1 fruit fly cellular context compared by ENCODE assay signal in genomic region chr3L:12037449-12038163, dm6.
TF ChIP-seq lines count a peak whose summit lies in the region.

No protein-coding gene starts in this region.

TF ChIP-seq in whole organism, embryonic, 481 proteins besides CTCF, POLR2A, EP300 and RAD21 (continued from another document and continues in another):
- TF ChIP-seq ham (GFP tag; IDR thresholded peaks at IDR 0.05; lab: Robert Waterston, UW) (no peak), Oaz (GFP tag; IDR thresholded peaks at IDR 0.05; lab: Robert Waterston, UW) (no peak), Nf-YB (GFP tag; optimal IDR thresholded peaks at IDR 0.05; lab: Kevin White, UChicago) (peak; percentile 15), Ravus (GFP tag; IDR thresholded peaks at IDR 0.05; lab: Robert Waterston, UW) (no peak; the same call in 1 of the 2 replicates), ftz-f1 (GFP tag; optimal IDR thresholded peaks at IDR 0.05; lab: Kevin White, UChicago) (no peak), Ssrp (tag; optimal IDR thresholded peaks at IDR 0.05; lab: Kevin White, UChicago) (peak; percentile 15), HmgD (GFP tag; optimal IDR thresholded peaks at IDR 0.05; lab: Kevin White, UChicago) (no peak), Mes4 (GFP tag; optimal IDR thresholded peaks at IDR 0.05; lab: Kevin White, UChicago) (peak; percentile 37), Gug (GFP tag; IDR thresholded peaks at IDR 0.05; lab: Robert Waterston, UW) (peak; percentile 26; the same call in 1 of the 4 replicates), CG2875 (GFP tag; optimal IDR thresholded peaks at IDR 0.05; lab: Kevin White, UChicago) (no peak), pnt (GFP tag; optimal IDR thresholded peaks at IDR 0.05; lab: Kevin White, UChicago) (no peak), en (GFP tag; optimal IDR thresholded peaks at IDR 0.05; lab: Kevin White, UChicago) (no peak), zen (tag; optimal IDR thresholded peaks at IDR 0.05; lab: Kevin White, UChicago) (no peak), ci (GFP tag; IDR thresholded peaks at IDR 0.05; lab: Robert Waterston, UW) (peak; percentile 66; the same call in 1 of the 3 replicates), grau (tag; optimal IDR thresholded peaks at IDR 0.05; lab: Kevin White, UChicago) (peak; percentile 40), CG7745 (tag; optimal IDR thresholded peaks at IDR 0.05; lab: Kevin White, UChicago) (no peak), Myb (GFP tag; optimal IDR thresholded peaks at IDR 0.05; lab: Kevin White, UChicago) (no peak), rib (GFP tag; IDR thresholded peaks at IDR 0.05; lab: Robert Waterston, UW) (no peak), Bdp1 (GFP tag; optimal IDR thresholded peaks at IDR 0.05; lab: Kevin White, UChicago) (no peak), Bteb2 (GFP tag; optimal IDR thresholded peaks at IDR 0.05; lab: Kevin White, UChicago) (no peak), CG13894 (tag; optimal IDR thresholded peaks at IDR 0.05; lab: Kevin White, UChicago) (peak; percentile 66), CG14014 (GFP tag; IDR thresholded peaks at IDR 0.05; lab: Robert Waterston, UW) (no peak), B-H1 (GFP tag; IDR thresholded peaks at IDR 0.05; lab: Robert Waterston, UW) (peak; percentile 24; the same call in 1 of the 3 replicates), Nf-YA (GFP tag; IDR thresholded peaks at IDR 0.05; lab: Robert Waterston, UW) (0 out of 2 replicates have a peak, but pooled peaks have one; percentile 24), al (GFP tag; IDR thresholded peaks at IDR 0.05; lab: Robert Waterston, UW) (peak; percentile 25; the same call in 1 of the 2 replicates), ro (GFP tag; IDR thresholded peaks at IDR 0.05; lab: Robert Waterston, UW) (peak; percentile 53), Sry-β (GFP tag; optimal IDR thresholded peaks at IDR 0.05; lab: Kevin White, UChicago) (peak; percentile 20), CG8765 (GFP tag; IDR thresholded peaks at IDR 0.05; lab: Robert Waterston, UW) (no peak), Ada2b (GFP tag; IDR thresholded peaks at IDR 0.05; lab: Robert Waterston, UW) (peak; percentile 62), CG17568 (GFP tag; optimal IDR thresholded peaks at IDR 0.05; lab: Kevin White, UChicago) (no peak), Hr3 (GFP tag; optimal IDR thresholded peaks at IDR 0.05; lab: Kevin White, UChicago) (no peak), Spps (tag; optimal IDR thresholded peaks at IDR 0.05; lab: Kevin White, UChicago) (peak; percentile 28), pb (GFP tag; optimal IDR thresholded peaks at IDR 0.05; lab: Kevin White, UChicago) (peak; percentile 0), CG8944 (GFP tag; optimal IDR thresholded peaks at IDR 0.05; lab: Kevin White, UChicago) (peak; percentile 22), CG17359 (tag; optimal IDR thresholded peaks at IDR 0.05; lab: Kevin White, UChicago) (peak; percentile 38), salm (tag; optimal IDR thresholded peaks at IDR 0.05; lab: Kevin White, UChicago) (no peak), Max (GFP tag; optimal IDR thresholded peaks at IDR 0.05; lab: Kevin White, UChicago) (peak; percentile 27), tll (GFP tag; optimal IDR thresholded peaks at IDR 0.05; lab: Kevin White, UChicago) (no peak), Hr78 (GFP tag; optimal IDR thresholded peaks at IDR 0.05; lab: Kevin White, UChicago) (no peak), cg (GFP tag; optimal IDR thresholded peaks at IDR 0.05; lab: Kevin White, UChicago) (no peak), CkIIα-i1 (GFP tag; IDR thresholded peaks at IDR 0.05; lab: Robert Waterston, UW) (no peak), Med (GFP tag; lab: Kevin White, UChicago) (peak; percentile 75), Opbp (GFP tag; IDR thresholded peaks at IDR 0.05; lab: Robert Waterston, UW; ENCODE audit: partially characterized antibody) (no peak), CG34376 (GFP tag; optimal IDR thresholded peaks at IDR 0.05; lab: Kevin White, UChicago) (no peak), CG32772 (GFP tag; IDR thresholded peaks at IDR 0.05; lab: Robert Waterston, UW) (peak; percentile 65), nerfin-2 (GFP tag; IDR thresholded peaks at IDR 0.05; lab: Robert Waterston, UW; ENCODE audit: partially characterized antibody) (no peak), tio (GFP tag; optimal IDR thresholded peaks at IDR 0.05; lab: Kevin White, UChicago) (peak; percentile 49), dati (GFP tag; IDR thresholded peaks at IDR 0.05; lab: Robert Waterston, UW) (no peak), tap (tag; optimal IDR thresholded peaks at IDR 0.05; lab: Kevin White, UChicago) (peak; percentile 59), Hey (tag; optimal IDR thresholded peaks at IDR 0.05; lab: Kevin White, UChicago) (no peak), fru (optimal IDR thresholded peaks at IDR 0.05; lab: Kevin White, UChicago) (no peak), CG42726 (GFP tag; IDR thresholded peaks at IDR 0.05; lab: Robert Waterston, UW; ENCODE audit: partially characterized antibody) (no peak), CG10565 (GFP tag; optimal IDR thresholded peaks at IDR 0.05; lab: Kevin White, UChicago) (no peak), trh (GFP tag; optimal IDR thresholded peaks at IDR 0.05; lab: Kevin White, UChicago) (no peak), CG15269 (tag; optimal IDR thresholded peaks at IDR 0.05; lab: Kevin White, UChicago) (no peak), Adf1 (GFP tag; IDR thresholded peaks at IDR 0.05; lab: Robert Waterston, UW) (no peak), cwo (GFP tag; optimal IDR thresholded peaks at IDR 0.05; lab: Kevin White, UChicago) (peak; percentile 58), slbo (GFP tag; IDR thresholded peaks at IDR 0.05; lab: Robert Waterston, UW) (peak; percentile 5; the same call in 1 of the 2 replicates), CG17385 (GFP tag; optimal IDR thresholded peaks at IDR 0.05; lab: Kevin White, UChicago) (no peak), dysf (GFP tag; IDR thresholded peaks at IDR 0.05; lab: Robert Waterston, UW) (peak; percentile 63; the same call in 2 of the 3 replicates), Hsf (GFP tag; optimal IDR thresholded peaks at IDR 0.05; lab: Kevin White, UChicago) (no peak), CG4730 (GFP tag; IDR thresholded peaks at IDR 0.05; lab: Robert Waterston, UW) (peak; percentile 38; the same call in 1 of the 2 replicates), Vsx1 (GFP tag; optimal IDR thresholded peaks at IDR 0.05; lab: Kevin White, UChicago) (no peak), schlank (tag; optimal IDR thresholded peaks at IDR 0.05; lab: Kevin White, UChicago) (no peak), CG8089 (GFP tag; optimal IDR thresholded peaks at IDR 0.05; lab: Kevin White, UChicago) (no peak), CG12236 (GFP tag; optimal IDR thresholded peaks at IDR 0.05; lab: Kevin White, UChicago) (no peak), HHEX (GFP tag; optimal IDR thresholded peaks at IDR 0.05; lab: Kevin White, UChicago) (peak; percentile 5), mld (GFP tag; IDR thresholded peaks at IDR 0.05; lab: Robert Waterston, UW; ENCODE audit: partially characterized antibody) (no peak), Poxn (GFP tag; IDR thresholded peaks at IDR 0.05; lab: Robert Waterston, UW) (no peak), run (tag; optimal IDR thresholded peaks at IDR 0.05; lab: Kevin White, UChicago) (no peak), H2.0 (GFP tag; IDR thresholded peaks at IDR 0.05; lab: Robert Waterston, UW) (0 out of 2 replicates have a peak, but pooled peaks have one; percentile 27), CG13123 (GFP tag; optimal IDR thresholded peaks at IDR 0.05; lab: Kevin White, UChicago) (no peak), B-H2 (GFP tag; optimal IDR thresholded peaks at IDR 0.05; lab: Kevin White, UChicago) (no peak), YL-1 (GFP tag; optimal IDR thresholded peaks at IDR 0.05; lab: Kevin White, UChicago) (no peak), tna (GFP tag; IDR thresholded peaks at IDR 0.05; lab: Robert Waterston, UW; ENCODE audit: partially characterized antibody) (no peak), Sry-δ (GFP tag; optimal IDR thresholded peaks at IDR 0.05; lab: Kevin White, UChicago) (peak; percentile 41), Mrtf (GFP tag; IDR thresholded peaks at IDR 0.05; lab: Robert Waterston, UW) (no peak), CG17912 (GFP tag; optimal IDR thresholded peaks at IDR 0.05; lab: Kevin White, UChicago) (no peak), E2f1 (GFP tag; IDR thresholded peaks at IDR 0.05; lab: Robert Waterston, UW) (peak; percentile 63; the same call in 1 of the 2 replicates), abd-A (tag; optimal IDR thresholded peaks at IDR 0.05; lab: Kevin White, UChicago) (peak; percentile 48), CG4282 (GFP tag; optimal IDR thresholded peaks at IDR 0.05; lab: Kevin White, UChicago) (no peak), crc (GFP tag; optimal IDR thresholded peaks at IDR 0.05; lab: Kevin White, UChicago) (no peak), Gsc (GFP tag; IDR thresholded peaks at IDR 0.05; lab: Robert Waterston, UW) (no peak), Scr (GFP tag; IDR thresholded peaks at IDR 0.05; lab: Robert Waterston, UW; ENCODE audit: partially characterized antibody) (no peak), hkb (optimal IDR thresholded peaks at IDR 0.05; lab: Kevin White, UChicago) (no peak), hkb (GFP tag; IDR thresholded peaks at IDR 0.05; lab: Robert Waterston, UW) (peak; percentile 54), dpn (GFP tag; optimal IDR thresholded peaks at IDR 0.05; lab: Kevin White, UChicago) (peak in 1 of 2 experiments; percentile 24), CG13287 (GFP tag; IDR thresholded peaks at IDR 0.05; lab: Robert Waterston, UW; ENCODE audit: partially characterized antibody) (no peak), CG10959 (GFP tag; IDR thresholded peaks at IDR 0.05; lab: Robert Waterston, UW) (peak; percentile 79), H15 (GFP tag; IDR thresholded peaks at IDR 0.05; lab: Robert Waterston, UW) (peak; percentile 63; the same call in 2 of the 3 replicates), CG8924 (tag; optimal IDR thresholded peaks at IDR 0.05; lab: Kevin White, UChicago) (peak; percentile 23), CG6813 (GFP tag; optimal IDR thresholded peaks at IDR 0.05; lab: Kevin White, UChicago) (peak; percentile 9), gcm2 (GFP tag; optimal IDR thresholded peaks at IDR 0.05; lab: Kevin White, UChicago) (no peak), ems (GFP tag; optimal IDR thresholded peaks at IDR 0.05; lab: Kevin White, UChicago) (peak; percentile 30), ap (GFP tag; IDR thresholded peaks at IDR 0.05; lab: Robert Waterston, UW) (0 out of 2 replicates have a peak, but pooled peaks have one; percentile 35), CG31441 (GFP tag; IDR thresholded peaks at IDR 0.05; lab: Robert Waterston, UW) (peak; percentile 54), CG7987 (GFP tag; optimal IDR thresholded peaks at IDR 0.05; lab: Kevin White, UChicago) (no peak), MESR4 (GFP tag; optimal IDR thresholded peaks at IDR 0.05; lab: Kevin White, UChicago) (no peak), mirr (GFP tag; optimal IDR thresholded peaks at IDR 0.05; lab: Kevin White, UChicago) (no peak), CG14050 (GFP tag; IDR thresholded peaks at IDR 0.05; lab: Robert Waterston, UW) (no peak), CG14710 (tag; optimal IDR thresholded peaks at IDR 0.05; lab: Kevin White, UChicago) (peak; percentile 77), E2f2 (GFP tag; IDR thresholded peaks at IDR 0.05; lab: Robert Waterston, UW) (peak; percentile 26; the same call in 1 of the 2 replicates), CG4328 (GFP tag; optimal IDR thresholded peaks at IDR 0.05; lab: Kevin White, UChicago) (no peak), crp (GFP tag; optimal IDR thresholded peaks at IDR 0.05; lab: Kevin White, UChicago) (no peak), Abd-B (GFP tag; optimal IDR thresholded peaks at IDR 0.05; lab: Kevin White, UChicago) (peak; percentile 31), sr (GFP tag; IDR thresholded peaks at IDR 0.05; lab: Robert Waterston, UW) (peak; percentile 81; the same call in 2 of the 3 replicates), her (GFP tag; optimal IDR thresholded peaks at IDR 0.05; lab: Kevin White, UChicago) (no peak), corto (GFP tag; optimal IDR thresholded peaks at IDR 0.05; lab: Kevin White, UChicago) (no peak), wdn (GFP tag; IDR thresholded peaks at IDR 0.05; lab: Robert Waterston, UW) (no peak), Atf3 (GFP tag; optimal IDR thresholded peaks at IDR 0.05; lab: Kevin White, UChicago) (peak; percentile 11), Mad (GFP tag; optimal IDR thresholded peaks at IDR 0.05; lab: Kevin White, UChicago) (peak; percentile 1), Bgb (GFP tag; IDR thresholded peaks at IDR 0.05; lab: Robert Waterston, UW; ENCODE audit: partially characterized antibody) (no peak), CG10366 (GFP tag; IDR thresholded peaks at IDR 0.05; lab: Robert Waterston, UW) (peak; percentile 53), h (optimal IDR thresholded peaks at IDR 0.05; lab: Kevin White, UChicago) (no peak), da (GFP tag; optimal IDR thresholded peaks at IDR 0.05; lab: Kevin White, UChicago) (no peak), sima (GFP tag; optimal IDR thresholded peaks at IDR 0.05; lab: Kevin White, UChicago) (no peak), gem (tag; optimal IDR thresholded peaks at IDR 0.05; lab: Kevin White, UChicago) (peak; percentile 35), CG13424 (tag; optimal IDR thresholded peaks at IDR 0.05; lab: Kevin White, UChicago) (no peak), CG13296 (GFP tag; optimal IDR thresholded peaks at IDR 0.05; lab: Kevin White, UChicago) (no peak), CG11723 (GFP tag; optimal IDR thresholded peaks at IDR 0.05; lab: Kevin White, UChicago) (no peak), CG3281 (GFP tag; optimal IDR thresholded peaks at IDR 0.05; lab: Kevin White, UChicago) (peak; percentile 66), otp (GFP tag; IDR thresholded peaks at IDR 0.05; lab: Robert Waterston, UW) (0 out of 3 replicates have a peak, but pooled peaks have one; percentile 27), Chrac-16 (GFP tag; optimal IDR thresholded peaks at IDR 0.05; lab: Kevin White, UChicago) (peak; percentile 5), zfh2 (GFP tag; optimal IDR thresholded peaks at IDR 0.05; lab: Kevin White, UChicago) (no peak), CG32767 (GFP tag; IDR thresholded peaks at IDR 0.05; lab: Robert Waterston, UW) (peak; percentile 21; the same call in 1 of the 2 replicates), CG33213 (GFP tag; optimal IDR thresholded peaks at IDR 0.05; lab: Kevin White, UChicago) (no peak), CG15479 (GFP tag; optimal IDR thresholded peaks at IDR 0.05; lab: Kevin White, UChicago) (no peak), MBD-R2 (GFP tag; IDR thresholded peaks at IDR 0.05; lab: Robert Waterston, UW) (peak; percentile 42; the same call in 1 of the 2 replicates), croc (GFP tag; conservative IDR thresholded peaks at IDR 0.05; lab: Robert Waterston, UW) (peak; percentile 63), CG8388 (GFP tag; optimal IDR thresholded peaks at IDR 0.05; lab: Kevin White, UChicago) (no peak), HLHmδ (GFP tag; optimal IDR thresholded peaks at IDR 0.05; lab: Kevin White, UChicago) (no peak), pita (GFP tag; optimal IDR thresholded peaks at IDR 0.05; lab: Kevin White, UChicago) (no peak), amos (GFP tag; IDR thresholded peaks at IDR 0.05; lab: Robert Waterston, UW; ENCODE audit: partially characterized antibody) (no peak)
